Worm (Caenorhabditis elegans): Measurements from ENCODE around the gene F14E5.2.

ce11 chrII:8444007-8444406 lies 15.3 kb upstream of the F14E5.2 start, which contains the start of gene evl-20:
- TF ChIP-seq flt-1 (GFP tag; IDR thresholded peaks at IDR 0.05) (no peak), cog-1 (tag; optimal IDR thresholded peaks at IDR 0.05) (no peak), klf-2 (GFP tag; conservative IDR thresholded peaks at IDR 0.05) (no peak), T22C8.4 (GFP tag; IDR thresholded peaks at IDR 0.05) (no peak), ztf-29 (GFP tag; IDR thresholded peaks at IDR 0.05) (no peak), tab-1 (GFP tag; IDR thresholded peaks at IDR 0.05) (no peak), ref-1 (GFP tag; conservative IDR thresholded peaks at IDR 0.05) (no peak), med-1 (GFP tag; optimal IDR thresholded peaks at IDR 0.05; ENCODE audit: insufficient read depth) (no peak), ztf-23 (GFP tag; IDR thresholded peaks at IDR 0.05) (no peak)
